Fruit fly (Drosophila melanogaster) whole organism, embryonic: ENCODE results near the gene CG14684.
A peak's percentile ranks its signal among the peaks of the same experiment; 100 is the strongest.

ENCODE experiments used
- ATbp ChIP-seq: fragments of 200-800 bp; sonication (Bioruptor generic); optimal IDR thresholded peaks from 2 replicates; lab custom pipeline; 2017; ENCODE audit warnings: missing biosample characterization, mild to moderate bottlenecking, missing genetic modification characterization, missing genetic modification reagents
- CG10209 ChIP-seq: fragments of 200-800 bp; sonication (Bioruptor generic); optimal IDR thresholded peaks from 3 replicates; lab custom pipeline; 2017; ENCODE audit warnings: missing biosample characterization, mild to moderate bottlenecking, missing genetic modification characterization, missing genetic modification reagents
- CG11085 ChIP-seq: fragments of 200-800 bp; sonication (Bioruptor generic); IDR thresholded peaks from 2 replicates; pipeline ENCODE4 v1.3.6; 2022; ENCODE audit warnings: missing biosample characterization, missing genetic modification characterization
- CG12236 ChIP-seq: fragments of 200-800 bp; sonication (Bioruptor generic); optimal IDR thresholded peaks from 2 replicates; lab custom pipeline; 2016; ENCODE audit warnings: missing biosample characterization, missing genetic modification characterization
- CG12744 ChIP-seq: fragments of 200-800 bp; sonication (Bioruptor generic); optimal IDR thresholded peaks from 2 replicates; lab custom pipeline; 2016; ENCODE audit warnings: missing biosample characterization, missing genetic modification characterization
- CG15073 ChIP-seq: fragments of 200-800 bp; sonication (Bioruptor generic); optimal IDR thresholded peaks from 2 replicates; lab custom pipeline; 2016; ENCODE audit warnings: missing biosample characterization, missing genetic modification characterization
- CG1602 ChIP-seq: fragments of 200-800 bp; sonication (Bioruptor generic); optimal IDR thresholded peaks from 3 replicates; lab custom pipeline; 2016; ENCODE audit warnings: missing biosample characterization, missing genetic modification characterization
- CG17568 ChIP-seq: fragments of 200-800 bp; sonication (Bioruptor generic); optimal IDR thresholded peaks from 2 replicates; lab custom pipeline; 2018; ENCODE audit warnings: missing biosample characterization, mild to moderate bottlenecking, missing genetic modification characterization, moderate library complexity
- CG17912 ChIP-seq: fragments of 200-800 bp; sonication (Bioruptor generic); optimal IDR thresholded peaks from 2 replicates; lab custom pipeline; 2018; ENCODE audit warnings: missing biosample characterization, mild to moderate bottlenecking, missing genetic modification characterization
- CG18011 ChIP-seq: fragments of 200-800 bp; sonication (Bioruptor generic); optimal IDR thresholded peaks from 2 replicates; lab custom pipeline; 2017; ENCODE audit warnings: missing biosample characterization, missing genetic modification characterization, mild to moderate bottlenecking, moderate library complexity, missing genotype
- CG18619 ChIP-seq: fragments of 200-800 bp; sonication (Bioruptor generic); optimal IDR thresholded peaks from 3 replicates; lab custom pipeline; 2017; ENCODE audit warnings: missing biosample characterization, mild to moderate bottlenecking, missing genetic modification characterization
- CG2202 ChIP-seq: fragments of 200-800 bp; sonication (Bioruptor generic); optimal IDR thresholded peaks from 2 replicates; lab custom pipeline; 2018; ENCODE audit warnings: missing biosample characterization, mild to moderate bottlenecking, missing genetic modification characterization
- CG30403 ChIP-seq: fragments of 200-800 bp; sonication (Bioruptor generic); optimal IDR thresholded peaks from 3 replicates; lab custom pipeline; 2016; ENCODE audit warnings: missing biosample characterization, missing genetic modification characterization
- CG43689 ChIP-seq: fragments of 200-800 bp; sonication (Bioruptor generic); IDR thresholded peaks from 2 replicates; pipeline ENCODE4 v1.3.6; 2022; ENCODE audit warnings: missing biosample characterization, missing genetic modification characterization
- CG4617 ChIP-seq: fragments of 200-800 bp; sonication (Bioruptor generic); optimal IDR thresholded peaks from 3 replicates; lab custom pipeline; 2016; ENCODE audit warnings: missing biosample characterization, missing genetic modification characterization, borderline replicate concordance
- CG6791 ChIP-seq: fragments of 200-800 bp; sonication (Bioruptor generic); IDR thresholded peaks from 3 replicates; pipeline ENCODE4 v1.3.6; 2022; ENCODE audit warnings: missing biosample characterization, missing genetic modification characterization; ENCODE audit not compliant: partially characterized antibody
- CG8478 ChIP-seq: fragments of >200 bp; optimal IDR thresholded peaks from 2 replicates; lab custom pipeline; 2018
- CG8924 ChIP-seq: fragments of 200-800 bp; optimal IDR thresholded peaks from 3 replicates; lab custom pipeline; 2019; ENCODE audit warnings: missing biosample characterization, mild to moderate bottlenecking, missing genetic modification characterization, moderate library complexity
- CG8944 ChIP-seq: fragments of 200-800 bp; sonication (Bioruptor generic); optimal IDR thresholded peaks from 3 replicates; lab custom pipeline; 2016; ENCODE audit warnings: missing biosample characterization, missing genetic modification characterization
- E2f2 ChIP-seq: fragments of 200-800 bp; sonication (Bioruptor generic); IDR thresholded peaks from 2 replicates; pipeline ENCODE4 v1.3.6; 2022; ENCODE audit warnings: missing biosample characterization, missing genetic modification characterization
- Elba2 ChIP-seq: fragments of 200-800 bp; sonication (Bioruptor generic); optimal IDR thresholded peaks from 3 replicates; lab custom pipeline; 2016; ENCODE audit warnings: missing biosample characterization, missing genetic modification characterization
- Gsc ChIP-seq: fragments of 200-800 bp; sonication (Bioruptor generic); IDR thresholded peaks from 2 replicates; pipeline ENCODE4 v1.3.6; 2022; ENCODE audit warnings: missing biosample characterization, missing genetic modification characterization
- HLHmδ ChIP-seq: fragments of 200-800 bp; sonication (Bioruptor generic); optimal IDR thresholded peaks from 2 replicates; lab custom pipeline; 2018; ENCODE audit warnings: missing biosample characterization, mild to moderate bottlenecking, missing genetic modification characterization, moderate library complexity
- HmgD ChIP-seq: fragments of 200-800 bp; sonication (Bioruptor generic); optimal IDR thresholded peaks from 3 replicates; lab custom pipeline; 2016; ENCODE audit warnings: missing biosample characterization, missing genetic modification characterization
- Hr3 ChIP-seq: fragments of 200-800 bp; sonication (Bioruptor generic); optimal IDR thresholded peaks from 3 replicates; lab custom pipeline; 2016; ENCODE audit warnings: missing biosample characterization, missing genetic modification characterization
- Lhr ChIP-seq: fragments of 200-800 bp; sonication (Bioruptor generic); optimal IDR thresholded peaks from 3 replicates; lab custom pipeline; 2017; ENCODE audit warnings: mild to moderate bottlenecking, missing biosample characterization, missing genetic modification reagents, missing genetic modification characterization
- MESR4 ChIP-seq: fragments of 200-800 bp; sonication (Bioruptor generic); optimal IDR thresholded peaks from 2 replicates; lab custom pipeline; 2018; ENCODE audit warnings: missing biosample characterization, mild to moderate bottlenecking, missing genetic modification characterization, moderate library complexity
- Myb ChIP-seq: fragments of 200-800 bp; sonication (Bioruptor generic); optimal IDR thresholded peaks from 2 replicates; lab custom pipeline; 2016; ENCODE audit warnings: missing biosample characterization, missing genetic modification characterization
- NC2α ChIP-seq: fragments of 200-800 bp; sonication (Bioruptor generic); optimal IDR thresholded peaks from 2 replicates; lab custom pipeline; 2016; ENCODE audit warnings: missing biosample characterization, missing genetic modification characterization
- Optix ChIP-seq: fragments of 200-800 bp; sonication (Bioruptor generic); IDR thresholded peaks from 3 replicates; pipeline ENCODE4 v1.3.6; 2022; ENCODE audit warnings: missing biosample characterization, missing genetic modification characterization
- PHDP ChIP-seq: fragments of 200-800 bp; sonication (Bioruptor generic); optimal IDR thresholded peaks from 3 replicates; lab custom pipeline; 2018; ENCODE audit warnings: missing biosample characterization, mild to moderate bottlenecking, missing genetic modification characterization, moderate library complexity
- Poxn ChIP-seq: fragments of 200-800 bp; sonication (Bioruptor generic); IDR thresholded peaks from 2 replicates; pipeline ENCODE4 v1.3.6; 2022; ENCODE audit warnings: missing biosample characterization, missing genetic modification characterization
- Rfx ChIP-seq: fragments of 200-800 bp; sonication (Bioruptor generic); IDR thresholded peaks from 2 replicates; pipeline ENCODE4 v1.3.6; 2022; ENCODE audit warnings: missing biosample characterization, missing genetic modification characterization
- Rx ChIP-seq: fragments of 200-800 bp; sonication (Bioruptor generic); IDR thresholded peaks from 2 replicates; pipeline ENCODE4 v1.3.6; 2022; ENCODE audit warnings: missing biosample characterization, missing genetic modification characterization
- aop ChIP-seq: fragments of 200-800 bp; sonication (Bioruptor generic); IDR thresholded peaks from 2 replicates; pipeline ENCODE4 v1.3.6; 2022; ENCODE audit warnings: missing biosample characterization, missing genetic modification characterization
- cas ChIP-seq: fragments of 200-800 bp; sonication (Bioruptor generic); IDR thresholded peaks from 2 replicates; pipeline ENCODE4 v1.3.6; 2022; ENCODE audit warnings: missing biosample characterization, missing genetic modification characterization
- chif ChIP-seq, 2 experiments: fragments of 200-800 bp; sonication (Bioruptor generic); optimal IDR thresholded peaks; 3 replicates each; lab custom pipeline; 2016; ENCODE audit warnings: missing biosample characterization in 2 of 2, missing genetic modification characterization in 2 of 2
- dan ChIP-seq: fragments of 200-800 bp; sonication (Bioruptor generic); IDR thresholded peaks from 2 replicates; pipeline ENCODE4 v1.3.6; 2022; ENCODE audit warnings: missing biosample characterization, missing genetic modification characterization
- en ChIP-seq: fragments of 200-800 bp; sonication (Bioruptor generic); optimal IDR thresholded peaks from 2 replicates; lab custom pipeline; 2016; ENCODE audit warnings: missing biosample characterization, missing genetic modification characterization
- fru ChIP-seq: fragments of >200 bp; optimal IDR thresholded peaks from 2 replicates; lab custom pipeline; 2017
- gsb ChIP-seq: fragments of 200-800 bp; sonication (Bioruptor generic); IDR thresholded peaks from 2 replicates; pipeline ENCODE4 v1.3.6; 2022; ENCODE audit warnings: missing biosample characterization, missing genetic modification characterization
- nau ChIP-seq: fragments of 200-800 bp; sonication (Bioruptor generic); optimal IDR thresholded peaks from 3 replicates; lab custom pipeline; 2017; ENCODE audit warnings: missing biosample characterization, mild to moderate bottlenecking, missing genetic modification characterization, missing genetic modification reagents
- nerfin-1 ChIP-seq: fragments of 200-800 bp; sonication (Bioruptor generic); optimal IDR thresholded peaks from 3 replicates; lab custom pipeline; 2019; ENCODE audit warnings: missing biosample characterization, mild to moderate bottlenecking, missing genetic modification characterization, moderate library complexity
- nom ChIP-seq: fragments of 200-800 bp; sonication (Bioruptor generic); optimal IDR thresholded peaks from 2 replicates; lab custom pipeline; 2017; ENCODE audit warnings: missing biosample characterization, missing genetic modification characterization, mild to moderate bottlenecking, moderate library complexity, missing genetic modification reagents
- tup ChIP-seq: fragments of 200-800 bp; sonication (Bioruptor generic); optimal IDR thresholded peaks from 2 replicates; lab custom pipeline; 2016; ENCODE audit warnings: missing biosample characterization, mild to moderate bottlenecking, missing genetic modification characterization, moderate library complexity
- unpg ChIP-seq: fragments of 200-800 bp; sonication (Bioruptor generic); optimal IDR thresholded peaks from 3 replicates; lab custom pipeline; 2018; ENCODE audit warnings: missing biosample characterization, mild to moderate bottlenecking, missing genetic modification characterization, moderate library complexity
- usp ChIP-seq: fragments of >200 bp; optimal IDR thresholded peaks from 2 replicates; lab custom pipeline; 2017; ENCODE audit warnings: missing biosample characterization, missing genetic modification characterization
- wek ChIP-seq: fragments of 200-800 bp; sonication (Bioruptor generic); optimal IDR thresholded peaks from 3 replicates; lab custom pipeline; 2018; ENCODE audit warnings: missing biosample characterization, mild to moderate bottlenecking, missing genetic modification characterization, moderate library complexity
- yki ChIP-seq: fragments of >200 bp; optimal IDR thresholded peaks from 3 replicates; lab custom pipeline; 2018
- zen ChIP-seq: fragments of 200-800 bp; sonication (Bioruptor generic); optimal IDR thresholded peaks from 3 replicates; lab custom pipeline; 2018; ENCODE audit warnings: missing biosample characterization, mild to moderate bottlenecking, missing genetic modification characterization, moderate library complexity

CG14684 gene

DNA sequence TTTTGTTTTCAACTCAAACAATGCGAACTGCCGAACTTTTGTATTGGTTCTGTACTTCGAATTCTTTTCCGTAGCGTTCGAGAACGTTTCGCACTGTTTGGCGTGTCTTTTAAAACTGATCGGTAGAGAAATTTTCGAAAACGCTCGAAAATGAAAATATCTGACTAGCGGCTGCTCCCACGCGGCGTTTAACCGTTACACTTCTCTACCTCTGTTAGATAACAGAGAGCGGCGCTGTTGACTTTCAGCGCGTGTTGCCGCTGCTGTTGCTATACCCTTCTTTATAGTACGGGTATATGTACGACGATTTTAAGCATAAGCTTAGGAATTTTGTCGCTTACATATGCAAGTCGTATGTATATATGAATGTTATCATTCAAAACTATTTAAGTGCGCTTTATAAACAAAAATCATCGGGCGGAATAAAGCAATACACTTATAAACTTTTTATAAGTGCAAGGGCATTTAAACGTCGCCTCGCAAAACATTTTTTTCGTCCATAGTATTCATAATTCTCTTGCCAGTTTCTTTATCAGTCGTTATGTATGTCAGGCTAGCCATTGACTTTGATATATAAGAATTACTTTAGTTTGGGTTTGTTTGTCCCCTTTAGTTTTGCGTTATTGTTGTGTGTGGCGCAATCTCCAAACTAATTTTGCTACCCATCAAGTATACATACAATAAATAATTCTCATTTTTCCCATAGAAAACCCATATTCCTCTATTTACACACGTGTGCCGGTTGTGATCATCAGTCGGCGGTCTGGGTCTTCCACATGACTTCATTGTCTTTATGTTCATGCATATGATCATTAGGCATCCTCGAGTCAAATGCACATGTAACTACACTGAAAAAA, 25.7 kb upstream of the CG14684 start, which contains the start of gene Phyhd1 (continued):
- TF ChIP-seq MESR4 (GFP tag; lab: Kevin White, UChicago) (peak; percentile 48), CG12744 (GFP tag; lab: Kevin White, UChicago) (peak; percentile 93), Optix (peak; percentile 82), CG15073 (peak; percentile 75), yki (lab: Kevin White, UChicago) (no peak), tup (GFP tag; lab: Kevin White, UChicago) (peak; percentile 85), Rfx (GFP tag; lab: Robert Waterston, UW) (peak; percentile 96), chif (GFP tag; optimal IDR thresholded peaks at IDR 0.05; lab: Kevin White, UChicago) (peak; percentile 95 to 97), unpg (peak; percentile 98), cas (GFP tag; lab: Robert Waterston, UW) (peak; percentile 79), usp (GFP tag; lab: Kevin White, UChicago) (no peak), CG11085 (peak; percentile 82), nerfin-1 (peak; percentile 81), CG1602 (GFP tag; lab: Kevin White, UChicago) (peak; percentile 95), CG8924 (tag; lab: Kevin White, UChicago) (peak; percentile 97), CG4617 (GFP tag; lab: Kevin White, UChicago) (peak; percentile 71), PHDP (tag; lab: Kevin White, UChicago) (peak; percentile 95), CG8478 (no peak), CG6791 (GFP tag; lab: Robert Waterston, UW) (no peak), zen (tag; lab: Kevin White, UChicago) (peak; percentile 80), HmgD (GFP tag; lab: Kevin White, UChicago) (peak; percentile 95), Hr3 (GFP tag; lab: Kevin White, UChicago) (peak; percentile 94), dan (GFP tag; lab: Robert Waterston, UW) (peak; percentile 61), Lhr (GFP tag; lab: Kevin White, UChicago) (peak; percentile 64), ATbp (peak; percentile 97), HLHmδ (GFP tag; lab: Kevin White, UChicago) (no peak), CG18011 (GFP tag; lab: Kevin White, UChicago) (peak; percentile 82), CG2202 (tag; lab: Kevin White, UChicago) (peak; percentile 89), CG17568 (peak; percentile 90), CG8944 (GFP tag; lab: Kevin White, UChicago) (peak; percentile 94), CG30403 (GFP tag; lab: Kevin White, UChicago) (peak; percentile 98), nau (peak; percentile 94), gsb (GFP tag; lab: Robert Waterston, UW) (peak; percentile 88), nom (GFP tag; lab: Kevin White, UChicago) (no peak), CG43689 (GFP tag; lab: Robert Waterston, UW) (peak; percentile 89), wek (peak; percentile 81), fru (lab: Kevin White, UChicago) (no peak), Poxn (GFP tag; lab: Robert Waterston, UW) (peak; percentile 82), CG18619 (GFP tag; lab: Kevin White, UChicago) (peak; percentile 91), NC2α (GFP tag; lab: Kevin White, UChicago) (peak; percentile 93), CG17912 (GFP tag; lab: Kevin White, UChicago) (no peak), Myb (GFP tag; lab: Kevin White, UChicago) (peak; percentile 87), en (peak; percentile 79), Elba2 (GFP tag; lab: Kevin White, UChicago) (peak; percentile 41), aop (GFP tag; lab: Robert Waterston, UW) (no peak), Gsc (GFP tag; lab: Robert Waterston, UW) (peak; percentile 60), E2f2 (GFP tag; lab: Robert Waterston, UW) (peak; percentile 76), CG10209 (GFP tag; lab: Kevin White, UChicago) (peak; percentile 95), CG12236 (peak; percentile 91), Rx (GFP tag; lab: Robert Waterston, UW) (peak; percentile 90)
